Worm (Caenorhabditis elegans) whole organism, midembryonic: Measurements from ENCODE around the gene coa-3.

Source experiments
- T22C8.4 ChIP-seq: fragments of 200-800 bp; sonication (Bioruptor generic); IDR thresholded peaks from 2 replicates; pipeline ENCODE4 v1.3.6; 2022; ENCODE audit warnings: missing genetic modification characterization, missing compliant biosample characterization
- cog-1 ChIP-seq: sonication (generic microtip); optimal IDR thresholded peaks from 2 replicates; lab custom pipeline; 2016; ENCODE audit warnings: missing genetic modification characterization, missing compliant biosample characterization
- flt-1 ChIP-seq: fragments of 200-800 bp; sonication (Bioruptor generic); IDR thresholded peaks from 2 replicates; pipeline ENCODE4 v1.3.6; 2022; ENCODE audit warnings: missing genetic modification characterization, missing compliant biosample characterization
- klf-2 ChIP-seq: fragments of 200-800 bp; sonication (Bioruptor generic); conservative IDR thresholded peaks from 2 replicates; pipeline ENCODE4 v1.3.6; 2022; ENCODE audit warnings: missing genetic modification reagents, missing genetic modification characterization, missing compliant biosample characterization
- med-1 ChIP-seq: sonication (generic microtip); optimal IDR thresholded peaks from 2 replicates; lab custom pipeline; 2017; ENCODE audit warnings: missing genetic modification characterization, mild to moderate bottlenecking, missing compliant biosample characterization, antibody characterized with exemption, missing genetic modification reagents; ENCODE audit not compliant: insufficient read depth
- ref-1 ChIP-seq: fragments of 200-800 bp; sonication (Bioruptor generic); conservative IDR thresholded peaks from 2 replicates; pipeline ENCODE4 v1.3.6; 2022; ENCODE audit warnings: missing genetic modification reagents, missing genetic modification characterization, missing compliant biosample characterization
- tab-1 ChIP-seq: fragments of 200-800 bp; sonication (Bioruptor generic); IDR thresholded peaks from 2 replicates; pipeline ENCODE4 v1.3.6; 2022; ENCODE audit warnings: missing genetic modification characterization, missing compliant biosample characterization
- ztf-23 ChIP-seq: fragments of 200-800 bp; sonication (Bioruptor generic); IDR thresholded peaks from 2 replicates; pipeline ENCODE4 v1.3.6; 2022; ENCODE audit warnings: missing genetic modification reagents, missing genetic modification characterization, missing compliant biosample characterization
- ztf-29 ChIP-seq: fragments of 200-800 bp; sonication (Bioruptor generic); IDR thresholded peaks from 2 replicates; pipeline ENCODE4 v1.3.6; 2022; ENCODE audit warnings: missing genetic modification reagents, missing genetic modification characterization, missing compliant biosample characterization

coa-3 gene

ce11 chrII:4602533-4602932 lies at the start of gene coa-3:
Gene coa-3, minus strand, starts transcription at chrII:4602633.
- TF ChIP-seq cog-1 (tag; lab: Kevin White, UChicago) = no peak
- no peak for TF ChIP-seq ztf-29 (GFP tag; lab: Robert Waterston, UW)
- TF ChIP-seq flt-1 (GFP tag; lab: Robert Waterston, UW) = no peak
- no peak for TF ChIP-seq tab-1
- TF ChIP-seq ref-1 (GFP tag; lab: Robert Waterston, UW) = no peak
- TF ChIP-seq T22C8.4 (GFP tag; lab: Robert Waterston, UW) = no peak
- no peak for TF ChIP-seq ztf-23

- TF ChIP-seq tab-1 (no peak), flt-1 (GFP tag; lab: Robert Waterston, UW) (no peak), cog-1 (tag; lab: Kevin White, UChicago) (no peak), klf-2 (no peak), med-1 (GFP tag; lab: Kevin White, UChicago) (no peak), ztf-29 (GFP tag; lab: Robert Waterston, UW) (no peak), ref-1 (GFP tag; lab: Robert Waterston, UW) (no peak), T22C8.4 (GFP tag; lab: Robert Waterston, UW) (no peak), ztf-23 (no peak)
Observed at ce11 chrII:4650072-4650471, 47.6 kb upstream of the coa-3 start.

ce11 chrII:4648785-4649184 lies 46.4 kb upstream of the coa-3 start, which contains the start of gene lgc-27:
Gene lgc-27, plus strand, starts transcription at chrII:4649085.
- TF ChIP-seq cog-1 (tag; lab: Kevin White, UChicago) = no peak
- TF ChIP-seq ref-1 (GFP tag; lab: Robert Waterston, UW) = no peak
- no peak for TF ChIP-seq klf-2
- no peak for TF ChIP-seq ztf-29 (GFP tag; lab: Robert Waterston, UW)
- TF ChIP-seq ztf-23 = no peak
- TF ChIP-seq T22C8.4 (GFP tag; lab: Robert Waterston, UW) = no peak
- no peak for TF ChIP-seq tab-1
- TF ChIP-seq med-1 (GFP tag; lab: Kevin White, UChicago) = no peak
- TF ChIP-seq flt-1 (GFP tag; lab: Robert Waterston, UW) = no peak

- TF ChIP-seq klf-2 = no peak
- no peak for TF ChIP-seq flt-1 (GFP tag; lab: Robert Waterston, UW)
- no peak for TF ChIP-seq tab-1
- TF ChIP-seq ztf-23 = no peak
- no peak for TF ChIP-seq T22C8.4 (GFP tag; lab: Robert Waterston, UW)
- no peak for TF ChIP-seq med-1 (GFP tag; lab: Kevin White, UChicago)
- no peak for TF ChIP-seq cog-1 (tag; lab: Kevin White, UChicago)
- TF ChIP-seq ztf-29 (GFP tag; lab: Robert Waterston, UW) = no peak
- TF ChIP-seq ref-1 (GFP tag; lab: Robert Waterston, UW) = no peak
Observed at ce11 chrII:4640748-4641147, 38.3 kb upstream of the coa-3 start.

- TF ChIP-seq tab-1 = no peak
- TF ChIP-seq cog-1 (tag; lab: Kevin White, UChicago) = no peak
- TF ChIP-seq ztf-23 = no peak
- TF ChIP-seq med-1 (GFP tag; lab: Kevin White, UChicago) = no peak
- TF ChIP-seq T22C8.4 (GFP tag; lab: Robert Waterston, UW) = no peak
- TF ChIP-seq ref-1 (GFP tag; lab: Robert Waterston, UW) = no peak
- no peak for TF ChIP-seq klf-2
- no peak for TF ChIP-seq ztf-29 (GFP tag; lab: Robert Waterston, UW)
- TF ChIP-seq flt-1 (GFP tag; lab: Robert Waterston, UW) = no peak
Observed at ce11 chrII:4638891-4639290, 36.5 kb upstream of the coa-3 start.

ce11 chrII:4638241-4638640 lies 35.8 kb upstream of the coa-3 start, which contains the start of gene che-10:
Gene che-10, minus strand, starts transcription at chrII:4638341.
- TF ChIP-seq flt-1 (GFP tag; lab: Robert Waterston, UW) = no peak
- no peak for TF ChIP-seq tab-1
- TF ChIP-seq ztf-23 = no peak
- TF ChIP-seq med-1 (GFP tag; lab: Kevin White, UChicago) = no peak
- TF ChIP-seq cog-1 (tag; lab: Kevin White, UChicago) = no peak
- TF ChIP-seq ref-1 (GFP tag; lab: Robert Waterston, UW) = no peak
- TF ChIP-seq T22C8.4 (GFP tag; lab: Robert Waterston, UW) = no peak
- TF ChIP-seq klf-2 = no peak
- TF ChIP-seq ztf-29 (GFP tag; lab: Robert Waterston, UW) = no peak

- TF ChIP-seq T22C8.4 (GFP tag; lab: Robert Waterston, UW) = no peak
- TF ChIP-seq med-1 (GFP tag; lab: Kevin White, UChicago) = no peak
- no peak for TF ChIP-seq ztf-23
- no peak for TF ChIP-seq flt-1 (GFP tag; lab: Robert Waterston, UW)
- no peak for TF ChIP-seq klf-2
- no peak for TF ChIP-seq cog-1 (tag; lab: Kevin White, UChicago)
- TF ChIP-seq tab-1 = no peak
- TF ChIP-seq ref-1 (GFP tag; lab: Robert Waterston, UW) = no peak
- TF ChIP-seq ztf-29 (GFP tag; lab: Robert Waterston, UW) = no peak
Observed at ce11 chrII:4631479-4631878, 29.0 kb upstream of the coa-3 start.

ce11 chrII:4626606-4627005 lies 24.2 kb upstream of the coa-3 start, which contains the start of gene F35D11.1:
Gene F35D11.1, plus strand, starts transcription at chrII:4626906.
- TF ChIP-seq med-1 (GFP tag; lab: Kevin White, UChicago) (no peak), klf-2 (no peak), ztf-23 (no peak), cog-1 (tag; lab: Kevin White, UChicago) (no peak), flt-1 (GFP tag; lab: Robert Waterston, UW) (no peak), ztf-29 (GFP tag; lab: Robert Waterston, UW) (no peak), tab-1 (no peak), T22C8.4 (GFP tag; lab: Robert Waterston, UW) (no peak), ref-1 (GFP tag; lab: Robert Waterston, UW) (no peak)

- TF ChIP-seq ztf-29 (GFP tag; lab: Robert Waterston, UW) (no peak), ztf-23 (no peak), T22C8.4 (GFP tag; lab: Robert Waterston, UW) (no peak), flt-1 (GFP tag; lab: Robert Waterston, UW) (no peak), ref-1 (GFP tag; lab: Robert Waterston, UW) (no peak), klf-2 (no peak), tab-1 (no peak)
Observed at ce11 chrII:4621650-4622049, 19.2 kb upstream of the coa-3 start, which contains the start of gene clec-139. Gene clec-139, minus strand, starts transcription at chrII:4621750.
